Fruit fly (Drosophila melanogaster) whole organism, adult: ENCODE measurements around the gene Spx.

Source experiments
- CG12768 ChIP-seq: fragments of 200-800 bp; sonication (Bioruptor generic); optimal IDR thresholded peaks from 2 replicates; lab custom pipeline; 2017; ENCODE audit warnings: missing biosample characterization, missing genetic modification characterization, mild to moderate bottlenecking, moderate library complexity, missing genetic modification reagents
- CG14711 ChIP-seq: fragments of 200-800 bp; sonication (Bioruptor generic); optimal IDR thresholded peaks from 2 replicates; lab custom pipeline; 2018; ENCODE audit warnings: missing biosample characterization, mild to moderate bottlenecking, missing genetic modification characterization, moderate library complexity
- CG1620 ChIP-seq: fragments of 200-800 bp; sonication (Bioruptor generic); optimal IDR thresholded peaks from 2 replicates; lab custom pipeline; 2016; ENCODE audit warnings: missing biosample characterization, missing genetic modification characterization
- CG33017 ChIP-seq: fragments of 200-800 bp; sonication (Bioruptor generic); optimal IDR thresholded peaks from 2 replicates; lab custom pipeline; 2018; ENCODE audit warnings: missing biosample characterization, mild to moderate bottlenecking, missing genetic modification characterization, moderate library complexity
- CG5204 ChIP-seq: fragments of 200-800 bp; sonication (Bioruptor generic); optimal IDR thresholded peaks from 2 replicates; lab custom pipeline; 2016; ENCODE audit warnings: missing biosample characterization, missing genetic modification characterization
- Clk ChIP-seq: fragments of 200-800 bp; sonication (Bioruptor generic); optimal IDR thresholded peaks from 2 replicates; lab custom pipeline; 2017; ENCODE audit warnings: missing biosample characterization, missing genetic modification characterization
- Hr96 ChIP-seq: fragments of 200-800 bp; sonication (Bioruptor generic); optimal IDR thresholded peaks from 2 replicates; lab custom pipeline; 2016; ENCODE audit warnings: missing biosample characterization, missing genetic modification characterization
- Mnt ChIP-seq: fragments of 200-800 bp; sonication (Bioruptor generic); optimal IDR thresholded peaks from 2 replicates; lab custom pipeline; 2016; ENCODE audit warnings: missing biosample characterization, mild to moderate bottlenecking, missing genetic modification characterization
- cic ChIP-seq: fragments of 200-800 bp; sonication (Bioruptor generic); optimal IDR thresholded peaks from 2 replicates; lab custom pipeline; 2017; ENCODE audit warnings: missing biosample characterization, mild to moderate bottlenecking, missing genetic modification characterization, moderate library complexity
- kay ChIP-seq: fragments of 200-800 bp; sonication (Bioruptor generic); peaks from one replicate; lab custom pipeline; 2016; ENCODE audit warnings: missing biosample characterization, missing genetic modification characterization, borderline replicate concordance
- pad ChIP-seq: fragments of 200-800 bp; sonication (Bioruptor generic); optimal IDR thresholded peaks from 3 replicates; lab custom pipeline; 2017; ENCODE audit warnings: missing biosample characterization, missing genetic modification characterization, mild to moderate bottlenecking, moderate library complexity, missing genetic modification reagents
- tj ChIP-seq: fragments of 200-800 bp; sonication (Bioruptor generic); optimal IDR thresholded peaks from 3 replicates; lab custom pipeline; 2017; ENCODE audit warnings: missing biosample characterization, mild to moderate bottlenecking, missing genetic modification characterization, moderate library complexity

DNA sequence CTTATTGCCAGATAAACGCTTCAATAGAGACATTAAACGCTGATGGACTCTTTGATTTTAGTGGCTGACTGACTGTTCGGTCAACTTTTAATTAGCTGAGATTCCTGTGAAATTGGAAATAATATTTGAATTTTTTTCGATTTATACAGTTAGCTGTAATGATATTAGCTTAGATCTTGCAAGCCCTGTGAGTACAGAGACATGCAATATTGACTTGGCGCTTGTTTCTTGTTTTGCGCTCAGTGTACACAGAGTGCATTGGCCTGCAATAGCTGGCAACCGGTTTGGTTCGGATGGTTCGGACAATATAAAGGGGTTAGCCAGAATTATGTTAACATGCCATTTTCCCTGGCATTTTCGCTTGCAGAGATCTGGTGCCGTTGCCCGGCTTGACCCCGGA, 49.7 kb downstream of the Spx start:
- TF ChIP-seq kay (GFP tag; lab: Kevin White, UChicago) (no peak), Mnt (GFP tag; lab: Kevin White, UChicago) (no peak), Clk (GFP tag; lab: Kevin White, UChicago) (no peak), CG12768 (GFP tag; lab: Kevin White, UChicago) (no peak), Hr96 (GFP tag; lab: Kevin White, UChicago) (no peak), CG1620 (GFP tag; lab: Kevin White, UChicago) (no peak), CG33017 (tag; lab: Kevin White, UChicago) (no peak), cic (GFP tag; lab: Kevin White, UChicago) (no peak), CG14711 (no peak), CG5204 (GFP tag; lab: Kevin White, UChicago) (no peak), pad (GFP tag; lab: Kevin White, UChicago) (no peak), tj (GFP tag; lab: Kevin White, UChicago) (no peak)
